Fruit fly (Drosophila melanogaster) whole organism, wandering third instar larva: ENCODE results near the gene nero.

Source experiments
- Abd-B ChIP-seq: fragments of >200 bp; optimal IDR thresholded peaks from 2 replicates; lab custom pipeline; 2017; ENCODE audit warnings: missing biosample characterization, missing genetic modification characterization
- CrebA ChIP-seq: fragments of 200-800 bp; sonication (Bioruptor generic); optimal IDR thresholded peaks from 2 replicates; lab custom pipeline; 2016; ENCODE audit warnings: missing biosample characterization, mild to moderate bottlenecking, missing genetic modification characterization, borderline replicate concordance
- Jra ChIP-seq: sonication (Bioruptor generic); optimal IDR thresholded peaks from 2 replicates; lab custom pipeline; 2016; ENCODE audit warnings: missing biosample characterization, missing genetic modification characterization
- Myc ChIP-seq: fragments of >200 bp; optimal IDR thresholded peaks from 2 replicates; lab custom pipeline; 2017
- dl ChIP-seq, 2 experiments: fragments of 175-275, 200-275 bp in 1 of 2; fragments of 200-275 bp in 1 of 2; sonication (Bioruptor generic); optimal IDR thresholded peaks; lab custom pipeline; 2018; ENCODE audit warnings: mild to moderate bottlenecking in 2 of 2, missing biosample characterization in 2 of 2, missing genetic modification characterization in 2 of 2, moderate library complexity in 2 of 2; ENCODE audit not compliant: partially characterized antibody in 2 of 2, insufficient read depth in 1 of 2
- h ChIP-seq: fragments of 200-800 bp; sonication (Bioruptor generic); optimal IDR thresholded peaks from 3 replicates; lab custom pipeline; 2016; ENCODE audit warnings: missing biosample characterization, mild to moderate bottlenecking, missing genetic modification characterization
- lola ChIP-seq: fragments of >200 bp; optimal IDR thresholded peaks from 2 replicates; lab custom pipeline; 2017; ENCODE audit warnings: missing biosample characterization, missing genetic modification characterization
- usp ChIP-seq: fragments of >200 bp; optimal IDR thresholded peaks from 2 replicates; lab custom pipeline; 2017; ENCODE audit warnings: missing biosample characterization, missing genetic modification characterization

- TF ChIP-seq Abd-B (GFP tag; lab: Kevin White, UChicago) (no peak), CrebA (GFP tag; lab: Kevin White, UChicago) (no peak), lola (GFP tag; lab: Kevin White, UChicago) (no peak), Jra (GFP tag; lab: Kevin White, UChicago) (no peak), Myc (lab: Kevin White, UChicago) (no peak), h (GFP tag; lab: Kevin White, UChicago) (no peak), dl (GFP tag; optimal IDR thresholded peaks at IDR 0.05; lab: Kevin White, UChicago; ENCODE audit: insufficient read depth in 1 of 2, partially characterized antibody in 2 of 2) (no peak), usp (GFP tag; lab: Kevin White, UChicago) (no peak)
Measured at dm6 chr3R:31777482-31778165, 30.3 kb upstream of the nero start.
